Fruit fly (Drosophila melanogaster) Kc167 (cell line): ENCODE data around the gene CG7275.

Experiments used
- Myc ChIP-seq: fragments of >200 bp; optimal IDR thresholded peaks from 2 replicates; lab custom pipeline; 2017; ENCODE audit warnings: missing external identifiers
- Sin3A ChIP-seq: fragments of >200 bp; optimal IDR thresholded peaks from 2 replicates; lab custom pipeline; 2018; ENCODE audit warnings: missing external identifiers
- h ChIP-seq: fragments of >200 bp; optimal IDR thresholded peaks from 3 replicates; lab custom pipeline; 2018; ENCODE audit warnings: missing external identifiers

DNA sequence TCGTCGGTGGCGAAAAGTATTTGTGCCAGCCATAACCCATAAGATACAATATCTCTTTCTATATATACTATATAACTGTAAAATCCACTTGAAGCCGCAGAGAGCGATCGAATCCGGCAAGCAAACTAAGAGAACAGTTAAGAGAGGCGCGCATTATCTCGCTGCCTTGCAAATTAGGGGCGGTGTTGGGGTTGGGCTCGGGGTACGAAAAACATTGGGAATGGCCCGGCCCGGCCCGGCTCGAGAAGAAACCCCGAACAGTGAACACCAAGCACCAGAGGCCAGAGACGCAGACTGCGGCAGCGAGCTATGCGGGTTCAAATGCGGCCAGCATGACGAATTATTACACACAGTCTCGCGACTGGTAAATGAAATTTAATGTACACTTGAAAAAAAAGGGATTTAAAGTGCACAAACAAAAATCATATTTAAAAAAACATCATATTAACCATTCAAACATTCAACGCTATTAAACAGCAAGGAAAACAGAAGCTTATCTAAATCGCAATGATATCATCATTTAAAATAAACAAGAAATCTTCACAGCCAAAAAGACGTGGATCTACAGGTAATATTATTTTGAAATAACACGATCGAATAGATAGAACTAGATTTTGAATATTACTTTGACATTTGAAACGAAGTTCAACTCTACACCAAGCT is 33.7 kb downstream of the CG7275 start:
- TF ChIP-seq h (lab: Kevin White, UChicago) (no peak), Myc (lab: Kevin White, UChicago) (no peak), Sin3A (no peak)
